Fruit fly (Drosophila melanogaster) whole organism, embryonic: ENCODE results near the gene rtv.

Experiments used
- CG10147 ChIP-seq: fragments of 200-800 bp; sonication (Bioruptor generic); optimal IDR thresholded peaks from 2 replicates; lab custom pipeline; 2019; ENCODE audit warnings: missing biosample characterization, mild to moderate bottlenecking, missing genetic modification characterization, moderate library complexity
- CG1024 ChIP-seq: fragments of 200-800 bp; sonication (Bioruptor generic); IDR thresholded peaks from 2 replicates; pipeline ENCODE4 v1.3.6; 2022; ENCODE audit warnings: missing biosample characterization, missing genetic modification characterization
- CG10321 ChIP-seq: fragments of 200-800 bp; sonication (Bioruptor generic); IDR thresholded peaks from 2 replicates; pipeline ENCODE4 v1.3.6; 2022; ENCODE audit warnings: missing biosample characterization, missing genetic modification characterization
- CG11085 ChIP-seq: fragments of 200-800 bp; sonication (Bioruptor generic); IDR thresholded peaks from 2 replicates; pipeline ENCODE4 v1.3.6; 2022; ENCODE audit warnings: missing biosample characterization, missing genetic modification characterization
- CG11504 ChIP-seq: fragments of 200-800 bp; sonication (Bioruptor generic); optimal IDR thresholded peaks from 3 replicates; lab custom pipeline; 2019; ENCODE audit warnings: missing biosample characterization, mild to moderate bottlenecking, missing genetic modification characterization, moderate library complexity
- CG12219 ChIP-seq: fragments of 200-800 bp; sonication (Bioruptor generic); optimal IDR thresholded peaks from 3 replicates; lab custom pipeline; 2018; ENCODE audit warnings: missing biosample characterization, mild to moderate bottlenecking, missing genetic modification characterization
- CG13775 ChIP-seq: fragments of 200-800 bp; sonication (Bioruptor generic); optimal IDR thresholded peaks from 3 replicates; lab custom pipeline; 2017; ENCODE audit warnings: missing biosample characterization, mild to moderate bottlenecking, missing genetic modification characterization
- CG14050 ChIP-seq: fragments of 200-800 bp; sonication (Bioruptor generic); IDR thresholded peaks from 3 replicates; pipeline ENCODE4 v1.3.6; 2022; ENCODE audit warnings: missing biosample characterization, missing genetic modification characterization
- CG14441 ChIP-seq: fragments of 200-800 bp; sonication (Bioruptor generic); IDR thresholded peaks from 2 replicates; pipeline ENCODE4 v1.3.6; 2022; ENCODE audit warnings: missing biosample characterization, missing genetic modification characterization
- CG14667 ChIP-seq: fragments of 200-800 bp; sonication (Bioruptor generic); IDR thresholded peaks from 2 replicates; pipeline ENCODE4 v1.3.6; 2022; ENCODE audit warnings: missing biosample characterization, missing genetic modification characterization
- CG14710 ChIP-seq: fragments of 200-800 bp; sonication (Bioruptor generic); optimal IDR thresholded peaks from 3 replicates; lab custom pipeline; 2019; ENCODE audit warnings: missing biosample characterization, mild to moderate bottlenecking, missing genetic modification characterization, moderate library complexity
- CG15011 ChIP-seq: fragments of 200-800 bp; sonication (Bioruptor generic); optimal IDR thresholded peaks from 3 replicates; lab custom pipeline; 2018; ENCODE audit warnings: missing biosample characterization, mild to moderate bottlenecking, missing genetic modification characterization
- CG16815 ChIP-seq: fragments of 200-800 bp; sonication (Bioruptor generic); optimal IDR thresholded peaks from 3 replicates; lab custom pipeline; 2017; ENCODE audit warnings: missing biosample characterization, mild to moderate bottlenecking, missing genetic modification characterization
- CG16863 ChIP-seq: fragments of 200-800 bp; sonication (Bioruptor generic); optimal IDR thresholded peaks from 3 replicates; lab custom pipeline; 2016; ENCODE audit warnings: missing biosample characterization, missing genetic modification characterization
- CG1792 ChIP-seq: fragments of 200-800 bp; sonication (Bioruptor generic); optimal IDR thresholded peaks from 2 replicates; lab custom pipeline; 2016; ENCODE audit warnings: missing biosample characterization, missing genetic modification characterization
- CG1832 ChIP-seq: fragments of 200-800 bp; sonication (Bioruptor generic); optimal IDR thresholded peaks from 2 replicates; lab custom pipeline; 2017; ENCODE audit warnings: missing biosample characterization, mild to moderate bottlenecking, missing genetic modification characterization, inconsistent platforms
- CG2116 ChIP-seq: fragments of 200-800 bp; sonication (Bioruptor generic); optimal IDR thresholded peaks from 3 replicates; lab custom pipeline; 2018; ENCODE audit warnings: missing biosample characterization, mild to moderate bottlenecking, missing genetic modification characterization
- CG2202 ChIP-seq: fragments of 200-800 bp; sonication (Bioruptor generic); optimal IDR thresholded peaks from 2 replicates; lab custom pipeline; 2018; ENCODE audit warnings: missing biosample characterization, mild to moderate bottlenecking, missing genetic modification characterization
- CG30020 ChIP-seq: fragments of 200-800 bp; optimal IDR thresholded peaks from 2 replicates; lab custom pipeline; 2019; ENCODE audit warnings: missing biosample characterization, mild to moderate bottlenecking, missing genetic modification characterization, moderate library complexity
- CG43689 ChIP-seq: fragments of 200-800 bp; sonication (Bioruptor generic); IDR thresholded peaks from 2 replicates; pipeline ENCODE4 v1.3.6; 2022; ENCODE audit warnings: missing biosample characterization, missing genetic modification characterization
- CG5245 ChIP-seq: fragments of 200-800 bp; sonication (Bioruptor generic); optimal IDR thresholded peaks from 3 replicates; lab custom pipeline; 2016; ENCODE audit warnings: missing biosample characterization, missing genetic modification characterization
- CG6854 ChIP-seq: fragments of 200-800 bp; sonication (Bioruptor generic); optimal IDR thresholded peaks from 3 replicates; lab custom pipeline; 2017; ENCODE audit warnings: missing biosample characterization, mild to moderate bottlenecking, missing genetic modification characterization
- CG9727 ChIP-seq: fragments of 200-800 bp; sonication (Bioruptor generic); optimal IDR thresholded peaks from 3 replicates; lab custom pipeline; 2017; ENCODE audit warnings: missing biosample characterization, mild to moderate bottlenecking, missing genetic modification characterization
- Dp ChIP-seq: fragments of 200-800 bp; sonication (Bioruptor generic); optimal IDR thresholded peaks from 2 replicates; lab custom pipeline; 2018; ENCODE audit warnings: missing biosample characterization, mild to moderate bottlenecking, missing genetic modification characterization, moderate library complexity
- GATAe ChIP-seq: fragments of 200-800 bp; sonication (Bioruptor generic); conservative IDR thresholded peaks from 2 replicates; pipeline ENCODE4 v1.3.6; 2022; ENCODE audit warnings: missing biosample characterization, missing genetic modification characterization
- HmgD ChIP-seq: fragments of 200-800 bp; sonication (Bioruptor generic); optimal IDR thresholded peaks from 3 replicates; lab custom pipeline; 2016; ENCODE audit warnings: missing biosample characterization, missing genetic modification characterization
- Hmr ChIP-seq: fragments of 200-800 bp; sonication (Bioruptor generic); optimal IDR thresholded peaks from 3 replicates; lab custom pipeline; 2017; ENCODE audit warnings: mild to moderate bottlenecking, missing biosample characterization, missing genetic modification reagents, missing genetic modification characterization
- Jarid2 ChIP-seq: fragments of 200-800 bp; sonication (Bioruptor generic); optimal IDR thresholded peaks from 3 replicates; lab custom pipeline; 2017; ENCODE audit warnings: mild to moderate bottlenecking, missing biosample characterization, missing genetic modification reagents, missing genetic modification characterization
- Kr ChIP-seq: fragments of 200-800 bp; sonication (Bioruptor generic); optimal IDR thresholded peaks from 2 replicates; lab custom pipeline; 2017; ENCODE audit warnings: missing biosample characterization, mild to moderate bottlenecking, missing genetic modification characterization
- Opbp ChIP-seq: fragments of 200-800 bp; sonication (Bioruptor generic); IDR thresholded peaks from 3 replicates; pipeline ENCODE4 v1.3.6; 2022; ENCODE audit warnings: missing biosample characterization, missing genetic modification characterization; ENCODE audit not compliant: partially characterized antibody
- Ptx1 ChIP-seq: fragments of 200-800 bp; sonication (Bioruptor generic); IDR thresholded peaks from 2 replicates; pipeline ENCODE4 v1.3.6; 2022; ENCODE audit warnings: missing biosample characterization, missing genetic modification characterization
- Rfx ChIP-seq: fragments of 200-800 bp; sonication (Bioruptor generic); IDR thresholded peaks from 2 replicates; pipeline ENCODE4 v1.3.6; 2022; ENCODE audit warnings: missing biosample characterization, missing genetic modification characterization
- Sin3A ChIP-seq: fragments of >200 bp; optimal IDR thresholded peaks from 2 replicates; lab custom pipeline; 2018
- Six4 ChIP-seq: fragments of 200-800 bp; sonication (Bioruptor generic); optimal IDR thresholded peaks from 2 replicates; lab custom pipeline; 2016; ENCODE audit warnings: missing biosample characterization, missing genetic modification characterization
- YL-1 ChIP-seq: fragments of 200-800 bp; sonication (Bioruptor generic); optimal IDR thresholded peaks from 3 replicates; lab custom pipeline; 2017; ENCODE audit warnings: missing biosample characterization, mild to moderate bottlenecking, missing genetic modification characterization
- bsh ChIP-seq, 2 experiments: fragments of 200-800 bp; sonication (Bioruptor generic); optimal IDR thresholded peaks; 2 replicates each; lab custom pipeline; 2017 to 2018; ENCODE audit warnings: mild to moderate bottlenecking in 2 of 2, missing biosample characterization in 2 of 2, missing genetic modification characterization in 2 of 2, moderate library complexity in 1 of 2
- dm ChIP-seq: fragments of 200-800 bp; sonication (Bioruptor generic); optimal IDR thresholded peaks from 3 replicates; lab custom pipeline; 2016; ENCODE audit warnings: missing biosample characterization, missing genetic modification characterization
- emc ChIP-seq: fragments of 200-800 bp; sonication (Bioruptor generic); optimal IDR thresholded peaks from 2 replicates; lab custom pipeline; 2016; ENCODE audit warnings: missing biosample characterization, missing genetic modification characterization
- hb ChIP-seq: fragments of 200-800 bp; sonication (Bioruptor generic); IDR thresholded peaks from 3 replicates; pipeline ENCODE4 v1.3.6; 2022; ENCODE audit warnings: missing biosample characterization, missing genetic modification characterization; ENCODE audit not compliant: partially characterized antibody
- her ChIP-seq: fragments of 200-800 bp; sonication (Bioruptor generic); optimal IDR thresholded peaks from 2 replicates; lab custom pipeline; 2016; ENCODE audit warnings: missing biosample characterization, missing genetic modification characterization
- hth ChIP-seq: fragments of >200 bp; optimal IDR thresholded peaks from 2 replicates; lab custom pipeline; 2017; ENCODE audit warnings: inconsistent platforms
- lab ChIP-seq: fragments of 200-800 bp; sonication (Bioruptor generic); optimal IDR thresholded peaks from 3 replicates; lab custom pipeline; 2017; ENCODE audit warnings: missing biosample characterization, missing genetic modification characterization, mild to moderate bottlenecking, moderate library complexity, missing genetic modification reagents
- mirr ChIP-seq: fragments of 200-800 bp; sonication (Bioruptor generic); optimal IDR thresholded peaks from 3 replicates; lab custom pipeline; 2018; ENCODE audit warnings: missing biosample characterization, mild to moderate bottlenecking, missing genetic modification characterization
- org-1 ChIP-seq: fragments of 200-800 bp; sonication (Bioruptor generic); optimal IDR thresholded peaks from 2 replicates; lab custom pipeline; 2017; ENCODE audit warnings: missing biosample characterization, missing genetic modification characterization
- pita ChIP-seq: fragments of 200-800 bp; sonication (Bioruptor generic); optimal IDR thresholded peaks from 2 replicates; lab custom pipeline; 2017; ENCODE audit warnings: missing biosample characterization, mild to moderate bottlenecking, missing genetic modification characterization
- pum ChIP-seq: fragments of 200-800 bp; sonication (Bioruptor generic); optimal IDR thresholded peaks from 2 replicates; lab custom pipeline; 2016; ENCODE audit warnings: missing biosample characterization, missing genetic modification characterization
- seq ChIP-seq: fragments of 200-800 bp; sonication (Bioruptor generic); IDR thresholded peaks from 2 replicates; pipeline ENCODE4 v1.3.6; 2022; ENCODE audit warnings: missing biosample characterization, missing genetic modification characterization
- slou ChIP-seq: fragments of 200-800 bp; sonication (Bioruptor generic); optimal IDR thresholded peaks from 3 replicates; lab custom pipeline; 2016; ENCODE audit warnings: missing biosample characterization, missing genetic modification characterization
- slp2 ChIP-seq: fragments of 200-800 bp; sonication (Bioruptor generic); optimal IDR thresholded peaks from 2 replicates; lab custom pipeline; 2016; ENCODE audit warnings: missing biosample characterization, missing genetic modification characterization
- usp ChIP-seq: fragments of >200 bp; optimal IDR thresholded peaks from 2 replicates; lab custom pipeline; 2017; ENCODE audit warnings: missing biosample characterization, missing genetic modification characterization
- wdn ChIP-seq: fragments of 200-800 bp; sonication (Bioruptor generic); IDR thresholded peaks from 2 replicates; pipeline ENCODE4 v1.3.6; 2022; ENCODE audit warnings: missing biosample characterization, missing genetic modification characterization

rtv gene

dm6 chrX:11153826-11154510, at the start of gene rtv, which contains the start of gene Dlic (continued):
- TF ChIP-seq Ptx1 (GFP tag; lab: Robert Waterston, UW), result peak; percentile 37; the same call in 1 of the 2 replicates
- TF ChIP-seq CG14050 (GFP tag; lab: Robert Waterston, UW), result no peak
- no peak for TF ChIP-seq CG10147 (GFP tag; lab: Kevin White, UChicago)
- TF ChIP-seq org-1 (GFP tag; lab: Kevin White, UChicago), result no peak
- no peak for TF ChIP-seq slou (GFP tag; lab: Kevin White, UChicago)
- TF ChIP-seq CG1024 (GFP tag; lab: Robert Waterston, UW), result no peak
- TF ChIP-seq CG1792 (GFP tag; lab: Kevin White, UChicago), result no peak
- TF ChIP-seq Hmr (GFP tag; lab: Kevin White, UChicago), result peak; percentile 56
- TF ChIP-seq CG6854 (GFP tag; lab: Kevin White, UChicago), result no peak
- TF ChIP-seq bsh (GFP tag; optimal IDR thresholded peaks at IDR 0.05; lab: Kevin White, UChicago), result no peak
- peak; percentile 8 for TF ChIP-seq pita (GFP tag; lab: Kevin White, UChicago)
- peak; percentile 29 for TF ChIP-seq CG16863
- no peak for TF ChIP-seq CG13775 (GFP tag; lab: Kevin White, UChicago)
- TF ChIP-seq hb (GFP tag; lab: Robert Waterston, UW), result no peak
- TF ChIP-seq slp2, result no peak
- TF ChIP-seq emc, result no peak
- no peak for TF ChIP-seq pum
- TF ChIP-seq CG30020, result peak; percentile 56
- peak; percentile 50 for TF ChIP-seq Dp (GFP tag; lab: Kevin White, UChicago)
- no peak for TF ChIP-seq CG15011
- TF ChIP-seq Six4, result no peak
- TF ChIP-seq CG14667 (GFP tag; lab: Robert Waterston, UW), result no peak
- no peak for TF ChIP-seq her
- no peak for TF ChIP-seq CG2202 (tag; lab: Kevin White, UChicago)
- no peak for TF ChIP-seq dm (GFP tag; lab: Kevin White, UChicago)
- no peak for TF ChIP-seq YL-1 (GFP tag; lab: Kevin White, UChicago)
- no peak for TF ChIP-seq CG1832 (GFP tag; lab: Kevin White, UChicago)
- no peak for TF ChIP-seq seq (GFP tag; lab: Robert Waterston, UW)
- peak; percentile 44 for TF ChIP-seq CG11504 (tag; lab: Kevin White, UChicago)
- no peak for TF ChIP-seq CG10321 (GFP tag; lab: Robert Waterston, UW)
- TF ChIP-seq lab (GFP tag; lab: Kevin White, UChicago), result no peak
- peak; percentile 44; the same call in 1 of the 2 replicates for TF ChIP-seq Rfx (GFP tag; lab: Robert Waterston, UW)
- TF ChIP-seq HmgD (GFP tag; lab: Kevin White, UChicago), result peak; percentile 21
- peak; percentile 32 for TF ChIP-seq CG5245 (GFP tag; lab: Kevin White, UChicago)
- TF ChIP-seq CG11085, result no peak
- peak; percentile 68 for TF ChIP-seq Sin3A (lab: Kevin White, UChicago)
- no peak for TF ChIP-seq wdn
- TF ChIP-seq mirr (GFP tag; lab: Kevin White, UChicago), result no peak
- TF ChIP-seq hth (lab: Kevin White, UChicago), result no peak
- peak; percentile 63 for TF ChIP-seq CG14710 (tag; lab: Kevin White, UChicago)
- no peak for TF ChIP-seq CG43689 (GFP tag; lab: Robert Waterston, UW)
- TF ChIP-seq CG9727 (GFP tag; lab: Kevin White, UChicago), result peak; percentile 24
- TF ChIP-seq GATAe (GFP tag; lab: Robert Waterston, UW), result no peak
- peak; percentile 67 for TF ChIP-seq CG2116 (GFP tag; lab: Kevin White, UChicago)
- no peak for TF ChIP-seq CG14441 (GFP tag; lab: Robert Waterston, UW)
- TF ChIP-seq Jarid2, result no peak
- no peak for TF ChIP-seq usp (GFP tag; lab: Kevin White, UChicago)
- no peak for TF ChIP-seq CG12219 (GFP tag; lab: Kevin White, UChicago)
- TF ChIP-seq Kr, result no peak
- no peak for TF ChIP-seq CG16815 (GFP tag; lab: Kevin White, UChicago)
- 0 out of 3 replicates have a peak, but pooled peaks have one; percentile 47 for TF ChIP-seq Opbp (GFP tag; lab: Robert Waterston, UW)
